Fruit fly (Drosophila melanogaster) whole organism, pupa: Measurements from ENCODE around the gene fd96Cb.

ENCODE experiments used
- CG14655 ChIP-seq: fragments of 200-800 bp; sonication (Bioruptor generic); optimal IDR thresholded peaks from 3 replicates; lab custom pipeline; 2017; ENCODE audit warnings: mild to moderate bottlenecking, missing biosample characterization, missing genetic modification reagents, missing genetic modification characterization
- CG17806 ChIP-seq: fragments of 200-800 bp; sonication (Bioruptor generic); optimal IDR thresholded peaks from 2 replicates; lab custom pipeline; 2018; ENCODE audit warnings: missing biosample characterization, mild to moderate bottlenecking, missing genetic modification characterization, moderate library complexity
- D1 ChIP-seq: fragments of 200-800 bp; sonication (Bioruptor generic); optimal IDR thresholded peaks from 2 replicates; lab custom pipeline; 2018; ENCODE audit warnings: missing biosample characterization, mild to moderate bottlenecking, missing genetic modification characterization, moderate library complexity
- EcR ChIP-seq: fragments of 200-800 bp; sonication (Bioruptor generic); optimal IDR thresholded peaks from 3 replicates; lab custom pipeline; 2019; ENCODE audit warnings: missing biosample characterization, missing genetic modification characterization, mild to moderate bottlenecking, moderate library complexity, missing genetic modification reagents
- Snoo ChIP-seq: fragments of 200-800 bp; sonication (Bioruptor generic); optimal IDR thresholded peaks from 3 replicates; lab custom pipeline; 2017; ENCODE audit warnings: missing biosample characterization, mild to moderate bottlenecking, missing genetic modification characterization, inconsistent platforms
- fd96Ca ChIP-seq: fragments of 200-800 bp; sonication (Bioruptor generic); IDR thresholded peaks from 3 replicates; pipeline ENCODE4 v1.3.6; 2022; ENCODE audit warnings: missing biosample characterization, missing genetic modification characterization
- gl ChIP-seq: fragments of 200-800 bp; sonication (Bioruptor generic); optimal IDR thresholded peaks from 2 replicates; lab custom pipeline; 2018; ENCODE audit warnings: missing biosample characterization, mild to moderate bottlenecking, missing genetic modification characterization

dm6 chr3R:25049383-25049741, 45.5 kb upstream of the fd96Cb start, which contains the start of gene CG11791:
- TF ChIP-seq Snoo (tag; lab: Kevin White, UChicago), result no peak
- TF ChIP-seq fd96Ca, result no peak
- no peak for TF ChIP-seq gl (tag; lab: Kevin White, UChicago)
- TF ChIP-seq CG17806 (tag; lab: Kevin White, UChicago), result no peak
- no peak for TF ChIP-seq EcR (GFP tag; lab: Kevin White, UChicago)
- no peak for TF ChIP-seq CG14655 (GFP tag; lab: Kevin White, UChicago)
- TF ChIP-seq D1 (tag; lab: Kevin White, UChicago), result no peak
